Fruit fly (Drosophila melanogaster) whole organism, pupa: ENCODE data around the gene Marf.
"Not testable (repeated sequence)": the region's sequence is repeated elsewhere in the genome, so short reads cannot be mapped to it uniquely, and the experiment has no call there.

Source experiments
- CG12605 ChIP-seq: fragments of 200-800 bp; sonication (Bioruptor generic); IDR thresholded peaks from 2 replicates; pipeline ENCODE4 v1.3.6; 2022; ENCODE audit warnings: missing biosample characterization, missing genetic modification characterization
- CG13204 ChIP-seq: fragments of 200-800 bp; sonication (Bioruptor generic); optimal IDR thresholded peaks from 2 replicates; lab custom pipeline; 2018; ENCODE audit warnings: missing biosample characterization, mild to moderate bottlenecking, missing genetic modification characterization, moderate library complexity
- CG15710 ChIP-seq: fragments of 200-800 bp; sonication (Bioruptor generic); optimal IDR thresholded peaks from 2 replicates; lab custom pipeline; 2018; ENCODE audit warnings: missing biosample characterization, mild to moderate bottlenecking, missing genetic modification characterization, moderate library complexity
- CG32121 ChIP-seq: fragments of 200-800 bp; sonication (Bioruptor generic); IDR thresholded peaks from 2 replicates; pipeline ENCODE4 v1.3.6; 2022; ENCODE audit warnings: missing biosample characterization, missing genetic modification characterization
- CG34367 ChIP-seq: fragments of 200-800 bp; sonication (Bioruptor generic); optimal IDR thresholded peaks from 2 replicates; lab custom pipeline; 2018; ENCODE audit warnings: missing biosample characterization, mild to moderate bottlenecking, missing genetic modification characterization
- CG8301 ChIP-seq: fragments of 200-800 bp; sonication (Bioruptor generic); optimal IDR thresholded peaks from 2 replicates; lab custom pipeline; 2018; ENCODE audit warnings: missing biosample characterization, mild to moderate bottlenecking, missing genetic modification characterization
- CG9948 ChIP-seq: fragments of 200-800 bp; sonication (Bioruptor generic); optimal IDR thresholded peaks from 2 replicates; lab custom pipeline; 2018; ENCODE audit warnings: missing biosample characterization, mild to moderate bottlenecking, missing genetic modification characterization, moderate library complexity
- EcR ChIP-seq: fragments of 200-800 bp; sonication (Bioruptor generic); optimal IDR thresholded peaks from 3 replicates; lab custom pipeline; 2019; ENCODE audit warnings: missing biosample characterization, missing genetic modification characterization, mild to moderate bottlenecking, moderate library complexity, missing genetic modification reagents
- fd96Ca ChIP-seq: fragments of 200-800 bp; sonication (Bioruptor generic); IDR thresholded peaks from 3 replicates; pipeline ENCODE4 v1.3.6; 2022; ENCODE audit warnings: missing biosample characterization, missing genetic modification characterization
- gl ChIP-seq: fragments of 200-800 bp; sonication (Bioruptor generic); optimal IDR thresholded peaks from 2 replicates; lab custom pipeline; 2018; ENCODE audit warnings: missing biosample characterization, mild to moderate bottlenecking, missing genetic modification characterization

DNA sequence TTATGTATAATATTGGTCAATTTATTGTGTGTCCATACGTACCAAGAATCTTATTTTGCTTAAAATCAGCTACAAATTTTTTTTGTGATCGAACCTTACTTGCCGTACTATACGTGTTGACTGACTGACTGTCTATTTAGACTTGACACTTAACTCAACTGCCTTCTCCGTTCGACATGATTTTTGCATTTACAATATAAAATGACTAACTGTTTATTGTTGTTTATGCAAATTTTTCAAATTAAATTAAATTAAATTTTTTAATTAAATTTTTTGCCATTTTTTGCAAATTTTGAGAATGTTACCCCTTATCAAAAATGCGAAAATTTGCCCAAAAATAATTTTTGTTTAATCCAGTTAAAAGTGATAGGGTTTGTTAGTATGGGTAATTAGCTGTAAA, 34.3 kb downstream of the Marf start, which contains the start of gene CG33669:
- TF ChIP-seq CG15710 (tag; lab: Kevin White, UChicago); gl; CG8301; CG9948 (tag; lab: Kevin White, UChicago); EcR (GFP tag; lab: Kevin White, UChicago); CG34367 (tag; lab: Kevin White, UChicago); fd96Ca (GFP tag; lab: Robert Waterston, UW); CG32121 (GFP tag; lab: Robert Waterston, UW); CG12605 (GFP tag; lab: Robert Waterston, UW); CG13204: not testable (repeated sequence)
